Worm (Caenorhabditis elegans) whole organism, L4/young adult: ENCODE results near the gene K10C2.2.

Experiments used
- W03F9.2 ChIP-seq: fragments of 150-350 bp; optimal IDR thresholded peaks from 2 replicates; lab custom pipeline; 2014; ENCODE audit warnings: missing biosample characterization, missing genetic modification characterization
- dao-5 ChIP-seq: sonication (generic microtip); optimal IDR thresholded peaks from 2 replicates; lab custom pipeline; 2016; ENCODE audit warnings: missing genotype, missing genetic modification characterization, moderate library complexity, missing compliant biosample characterization
- him-1 ChIP-seq: sonication (generic microtip); optimal IDR thresholded peaks from 2 replicates; lab custom pipeline; 2016; ENCODE audit warnings: missing genotype, missing genetic modification reagents, missing genetic modification characterization, missing compliant biosample characterization

DNA sequence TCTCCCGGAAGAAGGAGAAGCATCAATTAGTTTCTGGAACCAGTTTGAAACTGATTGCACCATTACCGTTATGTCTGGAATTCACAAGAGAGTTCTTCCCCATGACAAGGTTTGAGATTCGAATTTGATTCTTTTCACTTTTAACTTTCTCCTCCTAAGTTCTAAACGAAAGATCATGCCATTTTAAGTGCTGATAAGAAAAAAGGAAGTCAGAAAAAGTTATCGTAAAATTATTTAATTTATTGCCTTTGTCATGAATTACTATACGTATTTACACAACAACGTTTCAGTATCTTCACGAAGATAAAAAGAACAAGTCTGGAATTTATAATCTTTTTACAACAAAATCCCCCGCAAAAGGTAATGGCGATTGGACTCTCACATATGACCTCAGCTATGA, 26.5 kb upstream of the K10C2.2 start:
- TF ChIP-seq W03F9.2 (tag; lab: Kevin White, UChicago) (no peak), him-1 (no peak), dao-5 (tag; lab: Kevin White, UChicago) (no peak)
